Fruit fly (Drosophila melanogaster) whole organism, embryonic: Measurements from ENCODE around the gene Dis3.
A peak's percentile ranks its signal among the peaks of the same experiment; 100 is the strongest.

Experiments used
- Ada2b ChIP-seq: fragments of 200-800 bp; sonication (Bioruptor generic); IDR thresholded peaks from 2 replicates; pipeline ENCODE4 v1.3.6; 2022; ENCODE audit warnings: missing biosample characterization, missing genetic modification characterization
- Adf1 ChIP-seq: fragments of 200-800 bp; sonication (Bioruptor generic); IDR thresholded peaks from 2 replicates; pipeline ENCODE4 v1.3.6; 2022; ENCODE audit warnings: missing biosample characterization, missing genetic modification characterization
- Awh ChIP-seq: fragments of 200-800 bp; sonication (Bioruptor generic); IDR thresholded peaks from 2 replicates; pipeline ENCODE4, ENCODE4 v1.3.6; 2022; ENCODE audit warnings: missing biosample characterization, missing genetic modification characterization
- CG11085 ChIP-seq: fragments of 200-800 bp; sonication (Bioruptor generic); IDR thresholded peaks from 2 replicates; pipeline ENCODE4 v1.3.6; 2022; ENCODE audit warnings: missing biosample characterization, missing genetic modification characterization
- CG11560 ChIP-seq: fragments of 200-800 bp; sonication (Bioruptor generic); IDR thresholded peaks from 3 replicates; pipeline ENCODE4 v1.3.6; 2022; ENCODE audit warnings: missing biosample characterization, missing genetic modification characterization
- CG12236 ChIP-seq: fragments of 200-800 bp; sonication (Bioruptor generic); optimal IDR thresholded peaks from 2 replicates; lab custom pipeline; 2016; ENCODE audit warnings: missing biosample characterization, missing genetic modification characterization
- CG1233 ChIP-seq: fragments of 200-800 bp; sonication (Bioruptor generic); optimal IDR thresholded peaks from 4 replicates; lab custom pipeline; 2018; ENCODE audit warnings: missing biosample characterization, mild to moderate bottlenecking, missing genetic modification characterization
- CG12769 ChIP-seq: fragments of 200-800 bp; sonication (Bioruptor generic); optimal IDR thresholded peaks from 2 replicates; lab custom pipeline; 2019; ENCODE audit warnings: missing biosample characterization, mild to moderate bottlenecking, missing genetic modification characterization, moderate library complexity
- CG14441 ChIP-seq: fragments of 200-800 bp; sonication (Bioruptor generic); IDR thresholded peaks from 2 replicates; pipeline ENCODE4 v1.3.6; 2022; ENCODE audit warnings: missing biosample characterization, missing genetic modification characterization
- CG14667 ChIP-seq: fragments of 200-800 bp; sonication (Bioruptor generic); IDR thresholded peaks from 2 replicates; pipeline ENCODE4 v1.3.6; 2022; ENCODE audit warnings: missing biosample characterization, missing genetic modification characterization
- CG16779 ChIP-seq: fragments of 200-800 bp; sonication (Bioruptor generic); IDR thresholded peaks from 2 replicates; pipeline ENCODE4 v1.3.6; 2022; ENCODE audit warnings: missing biosample characterization, missing genetic modification characterization
- CG17359 ChIP-seq: fragments of 200-800 bp; sonication (Bioruptor generic); optimal IDR thresholded peaks from 3 replicates; lab custom pipeline; 2018; ENCODE audit warnings: missing biosample characterization, mild to moderate bottlenecking, missing genetic modification characterization, moderate library complexity
- CG17829 ChIP-seq: fragments of 200-800 bp; optimal IDR thresholded peaks from 2 replicates; lab custom pipeline; 2019; ENCODE audit warnings: missing biosample characterization, mild to moderate bottlenecking, missing genetic modification characterization, moderate library complexity
- CG17912 ChIP-seq: fragments of 200-800 bp; sonication (Bioruptor generic); optimal IDR thresholded peaks from 2 replicates; lab custom pipeline; 2018; ENCODE audit warnings: missing biosample characterization, mild to moderate bottlenecking, missing genetic modification characterization
- CG1832 ChIP-seq: fragments of 200-800 bp; sonication (Bioruptor generic); optimal IDR thresholded peaks from 2 replicates; lab custom pipeline; 2017; ENCODE audit warnings: missing biosample characterization, mild to moderate bottlenecking, missing genetic modification characterization, inconsistent platforms
- CG18764 ChIP-seq: fragments of 200-800 bp; sonication (Bioruptor generic); optimal IDR thresholded peaks from 3 replicates; lab custom pipeline; 2016; ENCODE audit warnings: missing biosample characterization, missing genetic modification characterization
- CG2712 ChIP-seq: fragments of 200-800 bp; optimal IDR thresholded peaks from 3 replicates; lab custom pipeline; 2019; ENCODE audit warnings: missing biosample characterization, mild to moderate bottlenecking, missing genetic modification characterization, moderate library complexity
- CG30431 ChIP-seq: fragments of 200-800 bp; sonication (Bioruptor generic); optimal IDR thresholded peaks from 2 replicates; lab custom pipeline; 2017; ENCODE audit warnings: missing biosample characterization, missing genetic modification characterization
- CG31388 ChIP-seq: fragments of 200-800 bp; sonication (Bioruptor generic); optimal IDR thresholded peaks from 2 replicates; lab custom pipeline; 2016; ENCODE audit warnings: missing biosample characterization, missing genetic modification characterization
- CG4820 ChIP-seq: fragments of 200-800 bp; sonication (Bioruptor generic); optimal IDR thresholded peaks from 3 replicates; lab custom pipeline; 2016; ENCODE audit warnings: missing biosample characterization, missing genetic modification characterization
- CG6654 ChIP-seq: fragments of 200-800 bp; sonication (Bioruptor generic); optimal IDR thresholded peaks from 2 replicates; lab custom pipeline; 2017; ENCODE audit warnings: missing biosample characterization, mild to moderate bottlenecking, missing genetic modification characterization
- CG6854 ChIP-seq: fragments of 200-800 bp; sonication (Bioruptor generic); optimal IDR thresholded peaks from 3 replicates; lab custom pipeline; 2017; ENCODE audit warnings: missing biosample characterization, mild to moderate bottlenecking, missing genetic modification characterization
- CG7556 ChIP-seq: fragments of 200-800 bp; sonication (Bioruptor generic); optimal IDR thresholded peaks from 2 replicates; lab custom pipeline; 2017; ENCODE audit warnings: missing biosample characterization, mild to moderate bottlenecking, missing genetic modification characterization
- CG7839 ChIP-seq: fragments of 200-800 bp; sonication (Bioruptor generic); optimal IDR thresholded peaks from 3 replicates; lab custom pipeline; 2018; ENCODE audit warnings: missing biosample characterization, mild to moderate bottlenecking, missing genetic modification characterization, moderate library complexity
- CG7987 ChIP-seq: fragments of 200-800 bp; sonication (Bioruptor generic); optimal IDR thresholded peaks from 2 replicates; lab custom pipeline; 2018; ENCODE audit warnings: missing biosample characterization, mild to moderate bottlenecking, missing genetic modification characterization, moderate library complexity
- CG9437 ChIP-seq: fragments of 200-800 bp; sonication (Bioruptor generic); optimal IDR thresholded peaks from 2 replicates; lab custom pipeline; 2018; ENCODE audit warnings: missing biosample characterization, mild to moderate bottlenecking, missing genetic modification characterization
- CG9609 ChIP-seq: fragments of 200-800 bp; sonication (Bioruptor generic); optimal IDR thresholded peaks from 3 replicates; lab custom pipeline; 2016; ENCODE audit warnings: missing biosample characterization, missing genetic modification characterization
- CG9817 ChIP-seq: fragments of 200-800 bp; sonication (Bioruptor generic); optimal IDR thresholded peaks from 2 replicates; lab custom pipeline; 2018; ENCODE audit warnings: missing biosample characterization, mild to moderate bottlenecking, missing genetic modification characterization, moderate library complexity
- CHES-1-like ChIP-seq: fragments of 200-800 bp; sonication (Bioruptor generic); optimal IDR thresholded peaks from 2 replicates; lab custom pipeline; 2016; ENCODE audit warnings: missing biosample characterization, missing genetic modification characterization
- D19B ChIP-seq: fragments of 200-800 bp; sonication (Bioruptor generic); optimal IDR thresholded peaks from 2 replicates; lab custom pipeline; 2017; ENCODE audit warnings: missing biosample characterization, mild to moderate bottlenecking, missing genetic modification characterization
- Ets65A ChIP-seq: fragments of 200-800 bp; sonication (Bioruptor generic); peaks from one replicate; lab custom pipeline; 2016; ENCODE audit warnings: missing biosample characterization, missing genetic modification characterization
- HLH4C ChIP-seq: fragments of 200-800 bp; sonication (Bioruptor generic); IDR thresholded peaks from 3 replicates; pipeline ENCODE4 v1.3.6; 2022; ENCODE audit warnings: missing biosample characterization, missing genetic modification characterization; ENCODE audit not compliant: partially characterized antibody
- Hr51 ChIP-seq, 2 experiments: fragments of 200-800 bp; sonication (Bioruptor generic); optimal IDR thresholded peaks; 2 replicates in 1 of 2; 3 replicates in 1 of 2; lab custom pipeline; 2016 to 2018; ENCODE audit warnings: missing biosample characterization in 2 of 2, missing genetic modification characterization in 2 of 2, mild to moderate bottlenecking in 1 of 2, moderate library complexity in 1 of 2
- Lpt ChIP-seq: fragments of >200 bp; optimal IDR thresholded peaks from 2 replicates; lab custom pipeline; 2018; ENCODE audit warnings: missing biosample characterization, missing genetic modification characterization
- Pdp1 ChIP-seq, 2 experiments: fragments of 200-800 bp; sonication (Bioruptor generic); optimal IDR thresholded peaks; 3 replicates each; lab custom pipeline; 2016; ENCODE audit warnings: missing biosample characterization in 2 of 2, missing genetic modification characterization in 2 of 2, mild to moderate bottlenecking in 1 of 2, moderate library complexity in 1 of 2
- Sin3A ChIP-seq: fragments of >200 bp; optimal IDR thresholded peaks from 2 replicates; lab custom pipeline; 2018
- Sox100B ChIP-seq: fragments of 200-800 bp; sonication (Bioruptor generic); optimal IDR thresholded peaks from 3 replicates; lab custom pipeline; 2018; ENCODE audit warnings: missing biosample characterization, mild to moderate bottlenecking, missing genetic modification characterization
- YL-1 ChIP-seq: fragments of 200-800 bp; sonication (Bioruptor generic); optimal IDR thresholded peaks from 3 replicates; lab custom pipeline; 2017; ENCODE audit warnings: missing biosample characterization, mild to moderate bottlenecking, missing genetic modification characterization
- az2 ChIP-seq: fragments of 200-800 bp; sonication (Bioruptor generic); optimal IDR thresholded peaks from 3 replicates; lab custom pipeline; 2016; ENCODE audit warnings: missing biosample characterization, missing genetic modification characterization
- dm ChIP-seq: fragments of 200-800 bp; sonication (Bioruptor generic); optimal IDR thresholded peaks from 3 replicates; lab custom pipeline; 2016; ENCODE audit warnings: missing biosample characterization, missing genetic modification characterization
- exex ChIP-seq: fragments of 200-800 bp; sonication (Bioruptor generic); optimal IDR thresholded peaks from 4 replicates; lab custom pipeline; 2018; ENCODE audit warnings: missing biosample characterization, mild to moderate bottlenecking, missing genetic modification characterization, moderate library complexity
- ham ChIP-seq: fragments of 200-800 bp; sonication (Bioruptor generic); IDR thresholded peaks from 2 replicates; pipeline ENCODE4 v1.3.6; 2022; ENCODE audit warnings: missing biosample characterization, missing genetic modification characterization
- lilli ChIP-seq: fragments of 200-800 bp; sonication (Bioruptor generic); optimal IDR thresholded peaks from 3 replicates; lab custom pipeline; 2016; ENCODE audit warnings: missing biosample characterization, missing genetic modification characterization
- luna ChIP-seq: fragments of 200-800 bp; sonication (Bioruptor generic); optimal IDR thresholded peaks from 2 replicates; lab custom pipeline; 2016; ENCODE audit warnings: missing biosample characterization, missing genetic modification characterization
- nau ChIP-seq: fragments of 200-800 bp; sonication (Bioruptor generic); optimal IDR thresholded peaks from 3 replicates; lab custom pipeline; 2017; ENCODE audit warnings: missing biosample characterization, mild to moderate bottlenecking, missing genetic modification characterization, missing genetic modification reagents
- oc ChIP-seq: fragments of 200-800 bp; sonication (Bioruptor generic); optimal IDR thresholded peaks from 2 replicates; lab custom pipeline; 2018; ENCODE audit warnings: missing biosample characterization, mild to moderate bottlenecking, missing genetic modification characterization, moderate library complexity
- peb ChIP-seq: fragments of 200-800 bp; sonication (Bioruptor generic); IDR thresholded peaks from 2 replicates; pipeline ENCODE4 v1.3.6; 2022; ENCODE audit warnings: missing biosample characterization, missing genetic modification characterization
- unpg ChIP-seq: fragments of 200-800 bp; sonication (Bioruptor generic); optimal IDR thresholded peaks from 3 replicates; lab custom pipeline; 2018; ENCODE audit warnings: missing biosample characterization, mild to moderate bottlenecking, missing genetic modification characterization, moderate library complexity
- z ChIP-seq: fragments of 200-800 bp; sonication (Bioruptor generic); IDR thresholded peaks from 3 replicates; pipeline ENCODE4 v1.3.6; 2022; ENCODE audit warnings: missing biosample characterization, missing genetic modification characterization

The Dis3 gene

DNA sequence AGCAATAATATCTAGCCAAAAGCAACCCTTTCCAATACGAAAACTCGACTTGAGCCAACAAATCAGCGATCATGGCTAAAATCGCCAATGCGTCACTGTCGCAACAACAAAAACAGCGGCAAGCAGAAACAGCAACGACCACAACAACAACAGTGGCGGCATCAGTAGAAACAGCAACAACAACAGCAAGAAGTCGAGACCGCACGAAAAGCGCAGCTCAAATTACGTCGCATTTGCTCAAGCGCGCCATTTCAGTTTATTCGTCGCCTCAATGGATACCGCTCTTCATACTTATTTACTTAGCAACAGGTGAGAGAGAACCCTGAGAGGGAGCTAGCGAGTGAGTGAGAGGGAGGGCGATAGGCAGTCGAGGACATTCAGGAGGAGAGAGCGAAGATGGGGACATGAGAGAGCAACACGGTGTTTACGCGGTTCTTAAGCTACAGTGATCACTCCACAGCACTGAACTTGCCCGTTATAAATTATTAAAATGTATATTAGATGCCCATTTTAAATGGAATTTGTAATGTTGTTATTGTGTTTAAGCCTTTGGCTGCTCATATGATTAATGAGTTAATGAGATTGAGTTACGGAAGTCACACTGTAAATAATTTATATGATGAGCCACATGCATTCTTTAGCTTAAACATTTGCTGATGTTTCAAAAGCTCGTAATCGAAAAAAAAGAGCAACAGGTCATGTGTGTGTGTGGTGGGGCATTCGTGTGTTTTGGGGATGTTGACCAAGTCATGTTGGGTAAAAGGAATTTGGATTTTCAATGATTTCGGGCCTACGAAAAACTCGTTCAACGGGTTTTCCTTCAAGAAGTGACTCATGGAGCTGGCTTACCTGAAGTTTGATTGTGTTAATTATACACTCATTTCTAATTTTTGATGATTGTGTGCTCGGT, 37.4 kb upstream of the Dis3 start (continued):
- peak; percentile 90 for TF ChIP-seq CG12769
- peak; percentile 75 for TF ChIP-seq az2 (GFP tag; lab: Kevin White, UChicago)
- peak; percentile 75; the same call in 1 of the 2 replicates for TF ChIP-seq CG16779 (GFP tag; lab: Robert Waterston, UW)
- peak; percentile 77 for TF ChIP-seq Awh (GFP tag; lab: Robert Waterston, UW)
- peak; percentile 76 for TF ChIP-seq CG17359 (tag; lab: Kevin White, UChicago)
- TF ChIP-seq CG9609, result peak; percentile 46
- TF ChIP-seq z (GFP tag; lab: Robert Waterston, UW), result peak; percentile 49; the same call in 1 of the 3 replicates
- peak; percentile 87 for TF ChIP-seq CG7839 (tag; lab: Kevin White, UChicago)
- TF ChIP-seq Hr51 (GFP tag; optimal IDR thresholded peaks at IDR 0.05; lab: Kevin White, UChicago), result peak; percentile 67 to 78
- TF ChIP-seq CHES-1-like (GFP tag; lab: Kevin White, UChicago), result peak; percentile 44
- peak; percentile 37; the same call in 1 of the 2 replicates for TF ChIP-seq peb
- peak; percentile 85 for TF ChIP-seq CG2712 (tag; lab: Kevin White, UChicago)
- peak; percentile 83 for TF ChIP-seq CG9817
- TF ChIP-seq exex (tag; lab: Kevin White, UChicago), result no peak
- peak; percentile 89 for TF ChIP-seq CG14441 (GFP tag; lab: Robert Waterston, UW)
- peak; percentile 81 for TF ChIP-seq CG30431 (GFP tag; lab: Kevin White, UChicago)
- TF ChIP-seq Pdp1 (GFP tag; optimal IDR thresholded peaks at IDR 0.05; lab: Kevin White, UChicago), result peak; percentile 73 to 81
- TF ChIP-seq D19B (GFP tag; lab: Kevin White, UChicago), result peak; percentile 29
- TF ChIP-seq CG17829 (tag; lab: Kevin White, UChicago), result peak; percentile 83
- TF ChIP-seq Adf1, result no peak; the same call in 1 of the 2 replicates
- peak; percentile 78 for TF ChIP-seq CG7556
- TF ChIP-seq YL-1 (GFP tag; lab: Kevin White, UChicago), result no peak
- TF ChIP-seq CG6654 (GFP tag; lab: Kevin White, UChicago), result peak; percentile 28
- peak; percentile 22 for TF ChIP-seq CG31388 (GFP tag; lab: Kevin White, UChicago)
- peak; percentile 87 for TF ChIP-seq Ada2b
- peak; percentile 72 for TF ChIP-seq CG1233
- TF ChIP-seq nau (GFP tag; lab: Kevin White, UChicago), result peak; percentile 12
- TF ChIP-seq CG7987 (GFP tag; lab: Kevin White, UChicago), result peak; percentile 63
- no peak for TF ChIP-seq Lpt (GFP tag; lab: Kevin White, UChicago)
- TF ChIP-seq dm (GFP tag; lab: Kevin White, UChicago), result peak; percentile 49
- TF ChIP-seq luna (GFP tag; lab: Kevin White, UChicago), result no peak
- peak; percentile 72 for TF ChIP-seq oc (tag; lab: Kevin White, UChicago)
- TF ChIP-seq CG17912 (GFP tag; lab: Kevin White, UChicago), result no peak
- no peak for TF ChIP-seq ham (GFP tag; lab: Robert Waterston, UW)
- TF ChIP-seq CG18764 (GFP tag; lab: Kevin White, UChicago), result peak; percentile 60
- TF ChIP-seq Sox100B (GFP tag; lab: Kevin White, UChicago), result peak; percentile 49
- TF ChIP-seq CG12236, result peak; percentile 22
- no peak for TF ChIP-seq HLH4C
- TF ChIP-seq CG11560 (tag; lab: Robert Waterston, UW), result 0 out of 3 replicates have a peak, but pooled peaks have one; percentile 52
- TF ChIP-seq CG6854 (GFP tag; lab: Kevin White, UChicago), result no peak
- TF ChIP-seq Sin3A (lab: Kevin White, UChicago), result no peak
- TF ChIP-seq CG9437, result peak; percentile 49
- TF ChIP-seq Ets65A (GFP tag; lab: Kevin White, UChicago), result peak; percentile 91
- peak; percentile 72 for TF ChIP-seq CG1832 (GFP tag; lab: Kevin White, UChicago)
- peak; percentile 69 for TF ChIP-seq CG14667 (GFP tag; lab: Robert Waterston, UW)
- TF ChIP-seq CG11085 (GFP tag; lab: Robert Waterston, UW), result peak; percentile 70
- TF ChIP-seq lilli, result peak; percentile 86
- peak; percentile 87 for TF ChIP-seq unpg
- peak; percentile 77 for TF ChIP-seq CG4820 (GFP tag; lab: Kevin White, UChicago)
